ENCODE assay signal across 5 fruit fly cellular contexts in the genomic region with DNA sequence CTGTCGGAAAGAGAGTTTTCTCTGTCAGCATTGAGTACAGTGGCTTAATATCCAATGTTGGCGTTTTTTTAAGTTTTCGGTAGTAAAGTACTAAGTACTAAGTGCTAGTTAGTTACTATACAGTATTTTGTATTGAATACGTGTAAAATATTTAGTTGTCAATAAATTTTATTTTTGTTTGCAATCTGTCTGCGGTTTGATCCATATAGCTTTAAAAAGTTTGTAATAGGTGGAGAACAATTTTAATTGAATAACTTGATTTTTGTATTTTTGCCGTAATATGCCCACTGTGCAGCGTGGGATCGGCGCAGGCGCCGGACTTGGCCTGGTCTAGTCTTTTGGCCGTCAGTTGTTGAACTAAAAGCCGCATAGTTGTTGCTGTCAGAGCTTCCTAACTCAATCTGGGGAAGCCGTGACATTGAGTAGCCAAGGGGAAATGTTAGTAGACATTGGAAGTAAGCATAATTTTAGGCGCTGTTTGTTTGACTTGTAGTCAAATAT.
TF ChIP-seq lines count a peak whose summit lies in the region.

No protein-coding gene starts in this region.

TF ChIP-seq in whole organism, adult, 20 proteins besides CTCF, POLR2A, EP300 and RAD21 (continued from another document):
- no peak for TF ChIP-seq kay (GFP tag; lab: Kevin White, UChicago; ENCODE audit: borderline replicate concordance)
- peak; percentile 88 for TF ChIP-seq CG33017 (tag; optimal IDR thresholded peaks at IDR 0.05; lab: Kevin White, UChicago)
- peak; percentile 72 for TF ChIP-seq CG14711 (tag; optimal IDR thresholded peaks at IDR 0.05; lab: Kevin White, UChicago)
TF ChIP-seq in whole organism, adult: peak in this region for 15.

TF ChIP-seq in whole organism, embryonic, 481 proteins besides CTCF, POLR2A, EP300 and RAD21 (continued from another document and continues in another):
- TF ChIP-seq dpn (GFP tag; optimal IDR thresholded peaks at IDR 0.05; lab: Kevin White, UChicago): peak; percentile 89 to 93
- peak; percentile 85 for TF ChIP-seq fu2 (GFP tag; optimal IDR thresholded peaks at IDR 0.05; lab: Kevin White, UChicago)
- TF ChIP-seq CG6854 (GFP tag; optimal IDR thresholded peaks at IDR 0.05; lab: Kevin White, UChicago): peak; percentile 93
- no peak for TF ChIP-seq Elba2 (GFP tag; optimal IDR thresholded peaks at IDR 0.05; lab: Kevin White, UChicago)
- peak; percentile 91 for TF ChIP-seq nerfin-1 (tag; optimal IDR thresholded peaks at IDR 0.05; lab: Kevin White, UChicago)
- TF ChIP-seq pum (GFP tag; optimal IDR thresholded peaks at IDR 0.05; lab: Kevin White, UChicago): peak; percentile 79
- no peak for TF ChIP-seq unc-4 (GFP tag; IDR thresholded peaks at IDR 0.05; lab: Robert Waterston, UW; ENCODE audit: partially characterized antibody)
- peak; percentile 94 for TF ChIP-seq HHEX (GFP tag; optimal IDR thresholded peaks at IDR 0.05; lab: Kevin White, UChicago)
- peak; percentile 87 for TF ChIP-seq D19B (GFP tag; optimal IDR thresholded peaks at IDR 0.05; lab: Kevin White, UChicago)
- peak; percentile 87 for TF ChIP-seq CG9609 (GFP tag; optimal IDR thresholded peaks at IDR 0.05; lab: Kevin White, UChicago)
- peak; percentile 2 for TF ChIP-seq cwo (GFP tag; optimal IDR thresholded peaks at IDR 0.05; lab: Kevin White, UChicago)
- peak; percentile 85 for TF ChIP-seq kah (GFP tag; optimal IDR thresholded peaks at IDR 0.05; lab: Kevin White, UChicago)
- no peak for TF ChIP-seq BEAF-32 (GFP tag; optimal IDR thresholded peaks at IDR 0.05; lab: Kevin White, UChicago)
- TF ChIP-seq Xrp1 (GFP tag; IDR thresholded peaks at IDR 0.05; lab: Robert Waterston, UW): peak; percentile 82
- peak; percentile 86 for TF ChIP-seq CG4707 (GFP tag; optimal IDR thresholded peaks at IDR 0.05; lab: Kevin White, UChicago)
- TF ChIP-seq CG12659 (GFP tag; optimal IDR thresholded peaks at IDR 0.05; lab: Kevin White, UChicago): peak; percentile 95
- TF ChIP-seq CG14710 (tag; optimal IDR thresholded peaks at IDR 0.05; lab: Kevin White, UChicago): peak; percentile 79
- TF ChIP-seq Myb (GFP tag; optimal IDR thresholded peaks at IDR 0.05; lab: Kevin White, UChicago): peak; percentile 80
- TF ChIP-seq CG5245 (GFP tag; optimal IDR thresholded peaks at IDR 0.05; lab: Kevin White, UChicago): peak; percentile 82
- peak; percentile 91 for TF ChIP-seq CG12104 (GFP tag; optimal IDR thresholded peaks at IDR 0.05; lab: Kevin White, UChicago)
- TF ChIP-seq Dp (GFP tag; optimal IDR thresholded peaks at IDR 0.05; lab: Kevin White, UChicago): no peak
- peak; percentile 91 for TF ChIP-seq B-H2 (GFP tag; optimal IDR thresholded peaks at IDR 0.05; lab: Kevin White, UChicago)
- TF ChIP-seq MBD-R2 (GFP tag; IDR thresholded peaks at IDR 0.05; lab: Robert Waterston, UW): peak; percentile 62
- TF ChIP-seq CG15011 (GFP tag; optimal IDR thresholded peaks at IDR 0.05; lab: Kevin White, UChicago): peak; percentile 92
- TF ChIP-seq Sox102F (GFP tag; optimal IDR thresholded peaks at IDR 0.05; lab: Kevin White, UChicago): peak; percentile 96
- TF ChIP-seq CG4617 (GFP tag; optimal IDR thresholded peaks at IDR 0.05; lab: Kevin White, UChicago; ENCODE audit: borderline replicate concordance): peak; percentile 59
- peak; percentile 85 for TF ChIP-seq CG13775 (GFP tag; optimal IDR thresholded peaks at IDR 0.05; lab: Kevin White, UChicago)
- peak; percentile 87 for TF ChIP-seq tx (GFP tag; optimal IDR thresholded peaks at IDR 0.05; lab: Kevin White, UChicago)
- peak in 1 of 2 experiments; percentile 84 for TF ChIP-seq Hr78 (GFP tag; optimal IDR thresholded peaks at IDR 0.05; lab: Kevin White, UChicago)

TF ChIP-seq in whole organism, prepupa, 60 proteins besides CTCF, POLR2A, EP300 and RAD21 (continued from another document and continues in another):
- TF ChIP-seq acj6 (GFP tag; optimal IDR thresholded peaks at IDR 0.05; lab: Kevin White, UChicago) (peak; percentile 61), dac (GFP tag; optimal IDR thresholded peaks at IDR 0.05; lab: Kevin White, UChicago) (peak; percentile 87), salr (GFP tag; optimal IDR thresholded peaks at IDR 0.05; lab: Kevin White, UChicago) (peak; percentile 24 to 78), CG8632 (GFP tag; optimal IDR thresholded peaks at IDR 0.05; lab: Kevin White, UChicago) (peak; percentile 30), cyc (GFP tag; optimal IDR thresholded peaks at IDR 0.05; lab: Kevin White, UChicago) (peak; percentile 43), CG1621 (tag; optimal IDR thresholded peaks at IDR 0.05; lab: Kevin White, UChicago) (peak; percentile 52), CG8119 (GFP tag; IDR thresholded peaks at IDR 0.05; lab: Robert Waterston, UW) (peak; percentile 89), Eip78C (GFP tag; lab: Kevin White, UChicago) (peak; percentile 94), Gug (GFP tag; IDR thresholded peaks at IDR 0.05; lab: Robert Waterston, UW) (peak; percentile 73), fd85E (GFP tag; optimal IDR thresholded peaks at IDR 0.05; lab: Kevin White, UChicago) (no peak), CG6163 (GFP tag; IDR thresholded peaks at IDR 0.05; lab: Robert Waterston, UW) (peak; percentile 76; the same call in 2 of the 3 replicates), CG4318 (GFP tag; optimal IDR thresholded peaks at IDR 0.05; lab: Kevin White, UChicago) (peak; percentile 86), Met (GFP tag; optimal IDR thresholded peaks at IDR 0.05; lab: Kevin White, UChicago) (peak; percentile 63), Lpt (GFP tag; optimal IDR thresholded peaks at IDR 0.05; lab: Kevin White, UChicago) (peak; percentile 77), Blimp-1 (GFP tag; optimal IDR thresholded peaks at IDR 0.05; lab: Kevin White, UChicago) (no peak), CG10669 (GFP tag; optimal IDR thresholded peaks at IDR 0.05; lab: Kevin White, UChicago) (peak; percentile 72), CG6792 (GFP tag; optimal IDR thresholded peaks at IDR 0.05; lab: Kevin White, UChicago) (peak; percentile 41), Sox15 (GFP tag; optimal IDR thresholded peaks at IDR 0.05; lab: Kevin White, UChicago) (peak; percentile 32), CG11902 (GFP tag; optimal IDR thresholded peaks at IDR 0.05; lab: Kevin White, UChicago) (no peak), svp (GFP tag; lab: Kevin White, UChicago) (peak; percentile 84), Hr39 (GFP tag; optimal IDR thresholded peaks at IDR 0.05; lab: Kevin White, UChicago) (peak; percentile 28), CG6808 (GFP tag; optimal IDR thresholded peaks at IDR 0.05; lab: Kevin White, UChicago) (peak; percentile 49), Hr38 (GFP tag; optimal IDR thresholded peaks at IDR 0.05; lab: Kevin White, UChicago) (no peak), CG15336 (GFP tag; IDR thresholded peaks at IDR 0.05; lab: Robert Waterston, UW) (peak; percentile 88), CG11294 (GFP tag; IDR thresholded peaks at IDR 0.05; lab: Robert Waterston, UW) (peak; percentile 59; the same call in 1 of the 2 replicates), Ets96B (tag; optimal IDR thresholded peaks at IDR 0.05; lab: Kevin White, UChicago) (peak; percentile 73), pdm3 (GFP tag; optimal IDR thresholded peaks at IDR 0.05; lab: Kevin White, UChicago) (peak; percentile 79), CG31627 (GFP tag; optimal IDR thresholded peaks at IDR 0.05; lab: Kevin White, UChicago) (peak; percentile 48), CG16779 (tag; optimal IDR thresholded peaks at IDR 0.05; lab: Kevin White, UChicago) (peak; percentile 58), CG6276 (GFP tag; optimal IDR thresholded peaks at IDR 0.05; lab: Kevin White, UChicago) (peak; percentile 79), CG8319 (GFP tag; optimal IDR thresholded peaks at IDR 0.05; lab: Kevin White, UChicago) (no peak), CG32006 (GFP tag; optimal IDR thresholded peaks at IDR 0.05; lab: Kevin White, UChicago) (peak; percentile 94)

TF ChIP-seq in whole organism, pupa, 21 proteins besides CTCF, POLR2A, EP300 and RAD21 (continued from another document):
- TF ChIP-seq CG12605 (GFP tag; IDR thresholded peaks at IDR 0.05; lab: Robert Waterston, UW): 0 out of 2 replicates have a peak, but pooled peaks have one; percentile 30
- TF ChIP-seq fd96Ca (GFP tag; IDR thresholded peaks at IDR 0.05; lab: Robert Waterston, UW): peak; percentile 64

TF ChIP-seq in whole organism, wandering third instar larva, 38 proteins besides CTCF, POLR2A, EP300 and RAD21 (continued from another document):
- TF ChIP-seq pan (optimal IDR thresholded peaks at IDR 0.05; lab: Kevin White, UChicago) (no peak), CG9705 (GFP tag; optimal IDR thresholded peaks at IDR 0.05; lab: Kevin White, UChicago) (peak; percentile 11), N (GFP tag; optimal IDR thresholded peaks at IDR 0.05; lab: Kevin White, UChicago) (no peak), Hr83 (GFP tag; optimal IDR thresholded peaks at IDR 0.05; lab: Kevin White, UChicago; ENCODE audit: poor library complexity, severe bottlenecking) (no peak), lola (GFP tag; optimal IDR thresholded peaks at IDR 0.05; lab: Kevin White, UChicago) (no peak), dmrt93B (GFP tag; optimal IDR thresholded peaks at IDR 0.05; lab: Kevin White, UChicago) (peak; percentile 24), usp (GFP tag; optimal IDR thresholded peaks at IDR 0.05; lab: Kevin White, UChicago) (no peak), HLH106 (tag; optimal IDR thresholded peaks at IDR 0.05; lab: Kevin White, UChicago) (no peak), sv (GFP tag; optimal IDR thresholded peaks at IDR 0.05; lab: Kevin White, UChicago) (peak; percentile 85), CG32264 (GFP tag; optimal IDR thresholded peaks at IDR 0.05; lab: Kevin White, UChicago) (no peak), Vsx2 (GFP tag; optimal IDR thresholded peaks at IDR 0.05; lab: Kevin White, UChicago; ENCODE audit: partially characterized antibody) (no peak), h (GFP tag; optimal IDR thresholded peaks at IDR 0.05; lab: Kevin White, UChicago) (peak; percentile 42), woc (GFP tag; optimal IDR thresholded peaks at IDR 0.05; lab: Kevin White, UChicago) (no peak), sage (GFP tag; optimal IDR thresholded peaks at IDR 0.05; lab: Kevin White, UChicago) (no peak), rgr (GFP tag; optimal IDR thresholded peaks at IDR 0.05; lab: Kevin White, UChicago) (peak; percentile 32), OdsH (GFP tag; optimal IDR thresholded peaks at IDR 0.05; lab: Kevin White, UChicago) (peak; percentile 29), Hr78 (GFP tag; optimal IDR thresholded peaks at IDR 0.05; lab: Kevin White, UChicago) (no peak)
